Worm (Caenorhabditis elegans): ENCODE data around the gene F38A5.8.

F38A5.8 gene

ce11 chrIV:6574343-6574742 lies 25.2 kb upstream of the F38A5.8 start (continued):
- no peak for TF ChIP-seq ztf-7 (tag; optimal IDR thresholded peaks at IDR 0.05)
- 0 out of 2 replicates have a peak, but pooled peaks have one; percentile 35 for TF ChIP-seq daf-19 (GFP tag; conservative IDR thresholded peaks at IDR 0.05)
- no peak for TF ChIP-seq zip-11 (GFP tag; IDR thresholded peaks at IDR 0.05)
- peak; percentile 63 for TF ChIP-seq aha-1 (tag)
- TF ChIP-seq fkh-10 (GFP tag; optimal IDR thresholded peaks at IDR 0.05) = no peak
- TF ChIP-seq ZK337.2 (GFP tag; IDR thresholded peaks at IDR 0.05) = no peak
- no peak for TF ChIP-seq hlh-30 (tag; optimal IDR thresholded peaks at IDR 0.05; ENCODE audit: insufficient read depth)
- no peak for TF ChIP-seq lin-1 (GFP tag; IDR thresholded peaks at IDR 0.05)
- peak; percentile 66 for TF ChIP-seq nhr-28 (tag; optimal IDR thresholded peaks at IDR 0.05)
- TF ChIP-seq ces-1 (GFP tag; optimal IDR thresholded peaks at IDR 0.05) = no peak
- TF ChIP-seq madf-9 (GFP tag; conservative IDR thresholded peaks at IDR 0.05) = no peak
- no peak for TF ChIP-seq skn-1 (tag; optimal IDR thresholded peaks at IDR 0.05)
- TF ChIP-seq nhr-25 (tag; optimal IDR thresholded peaks at IDR 0.05; ENCODE audit: borderline replicate concordance, insufficient read depth) = no peak
- TF ChIP-seq dmd-6 (GFP tag; IDR thresholded peaks at IDR 0.05) = peak; percentile 67
- TF ChIP-seq php-3 (GFP tag; IDR thresholded peaks at IDR 0.05) = 0 out of 2 replicates have a peak, but pooled peaks have one; percentile 22
- no peak for TF ChIP-seq mdt-29 (GFP tag; IDR thresholded peaks at IDR 0.05)
- TF ChIP-seq F44E2.7 (GFP tag; IDR thresholded peaks at IDR 0.05) = no peak
- no peak for TF ChIP-seq pha-4 (GFP tag; IDR thresholded peaks at IDR 0.05)
- TF ChIP-seq pha-4 (tag; optimal IDR thresholded peaks at IDR 0.05) = no peak
- no peak for TF ChIP-seq ceh-62 (tag; optimal IDR thresholded peaks at IDR 0.05)
- no peak for TF ChIP-seq gei-8 (GFP tag; optimal IDR thresholded peaks at IDR 0.05)
- TF ChIP-seq pqm-1 (tag; optimal IDR thresholded peaks at IDR 0.05) = peak; percentile 63
- TF ChIP-seq lsy-2 (tag; optimal IDR thresholded peaks at IDR 0.05) = peak in 1 of 2 experiments; percentile 13
- no peak for TF ChIP-seq ceh-28 (tag; optimal IDR thresholded peaks at IDR 0.05)
- peak; percentile 67 for TF ChIP-seq dve-1 (tag; optimal IDR thresholded peaks at IDR 0.05; ENCODE audit: insufficient read depth)
- TF ChIP-seq zip-2 (tag; optimal IDR thresholded peaks at IDR 0.05) = no peak
- TF ChIP-seq unc-130 (GFP tag; optimal IDR thresholded peaks at IDR 0.05) = no peak
- peak; percentile 36 for TF ChIP-seq mxl-3 (GFP tag; optimal IDR thresholded peaks at IDR 0.05)
- no peak for TF ChIP-seq snpc-4 (tag; optimal IDR thresholded peaks at IDR 0.05)
- TF ChIP-seq daf-16 (GFP tag; optimal IDR thresholded peaks at IDR 0.05) = no peak
- TF ChIP-seq daf-16 (tag; optimal IDR thresholded peaks at IDR 0.05) = peak; percentile 53

ce11 chrIV:6575959-6576727 lies 23.4 kb upstream of the F38A5.8 start:
- no peak for TF ChIP-seq php-3 (GFP tag; IDR thresholded peaks at IDR 0.05)
- TF ChIP-seq set-16 (GFP tag; IDR thresholded peaks at IDR 0.05) = peak; percentile 73; the same call in 1 of the 2 replicates
- TF ChIP-seq nhr-111 (GFP tag; optimal IDR thresholded peaks at IDR 0.05) = no peak
- TF ChIP-seq daf-19 (GFP tag; conservative IDR thresholded peaks at IDR 0.05) = no peak
- no peak for TF ChIP-seq nhr-10 (tag; optimal IDR thresholded peaks at IDR 0.05)
- TF ChIP-seq mdl-1 (tag; optimal IDR thresholded peaks at IDR 0.05) = no peak
- TF ChIP-seq zfp-3 (GFP tag; conservative IDR thresholded peaks at IDR 0.05) = no peak
- TF ChIP-seq zag-1 (tag; optimal IDR thresholded peaks at IDR 0.05) = no peak
- peak; percentile 46 for TF ChIP-seq hlh-30 (tag; optimal IDR thresholded peaks at IDR 0.05; ENCODE audit: insufficient read depth)
- peak in 1 of 2 experiments; percentile 55 for TF ChIP-seq unc-62 (GFP tag; optimal IDR thresholded peaks at IDR 0.05 in 1 of 2)
- TF ChIP-seq unc-62 (tag; optimal IDR thresholded peaks at IDR 0.05) = no peak
- TF ChIP-seq ztf-11 (tag; optimal IDR thresholded peaks at IDR 0.05) = no peak
- peak; percentile 85 for TF ChIP-seq dve-1 (tag; optimal IDR thresholded peaks at IDR 0.05; ENCODE audit: insufficient read depth)
- no peak for TF ChIP-seq daf-16 (GFP tag; optimal IDR thresholded peaks at IDR 0.05)
- peak; percentile 74 for TF ChIP-seq daf-16 (tag; optimal IDR thresholded peaks at IDR 0.05)
- TF ChIP-seq pha-4 (GFP tag; IDR thresholded peaks at IDR 0.05) = no peak; the same call in 1 of the 2 replicates
- peak; percentile 68 for TF ChIP-seq pha-4 (tag; optimal IDR thresholded peaks at IDR 0.05)
- TF ChIP-seq lin-29 (GFP tag; IDR thresholded peaks at IDR 0.05) = no peak
- no peak for TF ChIP-seq lin-15B (tag; optimal IDR thresholded peaks at IDR 0.05)
- TF ChIP-seq hlh-11 (tag; optimal IDR thresholded peaks at IDR 0.05) = peak; percentile 52
- peak; percentile 28 for TF ChIP-seq mxl-3 (GFP tag; optimal IDR thresholded peaks at IDR 0.05)
- TF ChIP-seq F10B5.3 (tag; optimal IDR thresholded peaks at IDR 0.05) = no peak
- TF ChIP-seq egl-43 (GFP tag; IDR thresholded peaks at IDR 0.05) = no peak
- TF ChIP-seq nhr-48 (tag; optimal IDR thresholded peaks at IDR 0.05) = no peak
- TF ChIP-seq pqm-1 (tag; optimal IDR thresholded peaks at IDR 0.05) = no peak
- no peak for TF ChIP-seq nhr-102 (tag; optimal IDR thresholded peaks at IDR 0.05)
- TF ChIP-seq aha-1 (tag) = peak; percentile 69
- no peak for TF ChIP-seq gei-8 (GFP tag; optimal IDR thresholded peaks at IDR 0.05)
- TF ChIP-seq mep-1 (tag; optimal IDR thresholded peaks at IDR 0.05) = peak; percentile 42
- TF ChIP-seq T26A8.4 (GFP tag; IDR thresholded peaks at IDR 0.05) = 0 out of 2 replicates have a peak, but pooled peaks have one; percentile 42
